Worm (Caenorhabditis elegans) whole organism, L4/young adult: ENCODE data around the gene srd-43.

Source experiments
- W03F9.2 ChIP-seq: fragments of 150-350 bp; optimal IDR thresholded peaks from 2 replicates; lab custom pipeline; 2014; ENCODE audit warnings: missing biosample characterization, missing genetic modification characterization
- him-1 ChIP-seq: sonication (generic microtip); optimal IDR thresholded peaks from 2 replicates; lab custom pipeline; 2016; ENCODE audit warnings: missing genotype, missing genetic modification reagents, missing genetic modification characterization, missing compliant biosample characterization

ce11 chrX:13331386-13331785, 25.7 kb upstream of the srd-43 start, which contains the start of gene sir-2.3:
- TF ChIP-seq him-1 (tag; lab: Kevin White, UChicago) = no peak
- TF ChIP-seq W03F9.2 (tag; lab: Kevin White, UChicago) = no peak
